Worm (Caenorhabditis elegans): ENCODE data around the gene btb-4.

DNA sequence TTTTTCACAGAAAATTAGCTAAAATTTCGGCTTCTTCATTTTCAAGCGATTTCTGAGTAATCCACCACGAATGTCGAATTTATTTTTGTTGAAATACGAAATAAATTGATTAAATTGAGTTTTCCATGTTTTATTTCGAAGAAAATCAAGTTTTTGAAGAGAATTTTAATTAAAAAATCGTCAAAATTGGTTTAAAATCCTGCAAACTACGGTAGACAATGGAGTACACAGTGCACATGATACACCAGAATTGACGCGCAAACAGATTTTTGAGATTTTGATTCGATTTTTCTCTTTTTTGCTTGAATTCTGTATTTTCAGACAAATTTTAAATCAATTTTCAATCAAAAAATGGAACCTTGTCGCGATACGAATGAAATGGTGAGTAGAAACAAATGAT is 1.2 kb downstream of the btb-4 start, which contains the start of gene F59H6.14:
- TF ChIP-seq nhr-237 (tag; optimal IDR thresholded peaks at IDR 0.05) (no peak), lin-13 (GFP tag; optimal IDR thresholded peaks at IDR 0.05) (no peak), nhr-6 (tag; optimal IDR thresholded peaks at IDR 0.05) (no peak), nhr-111 (GFP tag; optimal IDR thresholded peaks at IDR 0.05) (no peak), ztf-11 (tag; optimal IDR thresholded peaks at IDR 0.05) (no peak), snpc-4 (tag; optimal IDR thresholded peaks at IDR 0.05) (no peak), T20F7.1 (GFP tag; optimal IDR thresholded peaks at IDR 0.05) (no peak), mdl-1 (tag; optimal IDR thresholded peaks at IDR 0.05) (no peak), Y5F2A.4 (GFP tag; optimal IDR thresholded peaks at IDR 0.05) (no peak), ztf-7 (tag; optimal IDR thresholded peaks at IDR 0.05) (no peak), Y105C5A.15 (GFP tag; IDR thresholded peaks at IDR 0.05) (no peak), nhr-76 (tag; optimal IDR thresholded peaks at IDR 0.05) (no peak)
